Fruit fly (Drosophila melanogaster): Measurements from ENCODE around the gene nudC.

nudC gene

DNA sequence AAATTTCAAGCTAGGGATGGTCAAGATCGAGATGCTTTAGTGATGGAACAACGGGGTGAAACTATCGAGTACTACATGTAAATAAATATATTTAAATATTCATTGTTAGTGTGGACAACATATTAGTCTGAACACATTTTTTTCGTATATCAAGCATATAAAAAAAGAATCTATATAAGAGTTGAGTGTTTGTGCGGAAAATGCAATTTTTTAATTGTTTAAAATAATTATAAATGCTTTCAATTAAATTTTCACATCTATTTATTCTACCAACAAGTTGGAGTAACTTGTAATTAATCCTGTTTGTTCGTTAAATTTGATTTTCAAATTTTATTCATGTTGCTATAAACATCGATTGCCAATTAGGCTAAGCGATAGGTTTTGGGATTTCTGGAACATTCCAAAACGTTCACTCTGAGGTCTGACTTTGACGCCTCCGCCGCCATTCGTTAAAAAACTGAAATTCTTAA is 25.1 kb upstream of the nudC start, which contains the start of the genes mus302 and CG9705:
Gene mus302, minus strand, starts transcription at position 33 of the 470 bp plus-strand sequence.
Gene CG9705, plus strand, starts transcription at position 397 of the 470 bp plus-strand sequence.
- no peak for TF ChIP-seq pan (optimal IDR thresholded peaks at IDR 0.05)
- TF ChIP-seq psq (optimal IDR thresholded peaks at IDR 0.05), result no peak
- no peak for TF ChIP-seq CG8478 (optimal IDR thresholded peaks at IDR 0.05)

DNA sequence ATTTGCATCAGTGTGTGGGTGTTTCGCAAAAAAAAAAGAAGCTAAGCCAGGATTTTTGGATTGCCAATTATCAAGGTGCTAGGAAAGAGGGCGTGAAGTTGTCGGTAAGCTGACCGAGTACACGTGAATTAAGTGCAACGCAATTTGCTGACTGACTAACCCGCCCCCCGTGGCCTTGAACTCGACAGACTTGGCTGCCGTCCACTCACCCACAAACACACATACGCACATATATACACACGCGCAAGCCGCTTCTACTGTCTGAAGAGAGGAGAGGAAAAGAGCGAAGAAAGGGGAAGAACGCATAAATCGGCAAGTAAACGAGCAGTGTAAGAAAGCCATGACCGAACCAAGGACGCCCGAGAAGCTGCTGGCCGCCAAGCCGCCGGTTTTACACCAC is 24.5 kb upstream of the nudC start:
- no peak for TF ChIP-seq EcR (GFP tag; optimal IDR thresholded peaks at IDR 0.05)
- no peak for TF ChIP-seq pan (optimal IDR thresholded peaks at IDR 0.05)
- no peak for TF ChIP-seq psq (optimal IDR thresholded peaks at IDR 0.05)
- no peak for TF ChIP-seq Dll (optimal IDR thresholded peaks at IDR 0.05)
- no peak for TF ChIP-seq usp (GFP tag; optimal IDR thresholded peaks at IDR 0.05)
- no peak for TF ChIP-seq CG8478 (optimal IDR thresholded peaks at IDR 0.05)

DNA sequence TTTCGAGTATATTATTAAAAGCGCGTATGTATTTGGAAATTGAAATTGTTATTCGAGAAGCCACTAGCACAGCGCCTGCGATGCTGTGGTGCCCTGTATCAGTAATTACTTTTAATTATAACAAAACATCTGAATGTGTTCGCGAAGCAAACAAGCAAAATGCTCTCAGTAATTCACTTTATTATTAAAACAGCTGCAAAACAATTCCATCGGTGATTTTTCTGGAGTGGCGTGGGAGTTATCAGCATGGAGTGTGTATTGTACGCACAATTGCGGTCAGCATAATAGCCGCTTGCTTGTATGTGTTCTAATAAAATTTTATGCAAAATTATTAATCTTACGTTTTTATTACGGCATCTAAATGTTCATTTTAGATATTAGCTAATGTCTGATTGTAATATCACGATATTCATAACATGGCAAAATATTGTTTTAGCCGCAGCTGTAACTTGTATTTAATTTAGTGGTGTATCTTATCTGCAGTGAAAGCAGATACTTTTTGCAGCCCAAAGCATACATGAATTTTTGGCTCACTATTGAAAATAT is 22.5 kb upstream of the nudC start:
- TF ChIP-seq pan (optimal IDR thresholded peaks at IDR 0.05) (no peak), Dll (optimal IDR thresholded peaks at IDR 0.05) (no peak), CG8478 (optimal IDR thresholded peaks at IDR 0.05) (no peak), psq (optimal IDR thresholded peaks at IDR 0.05) (no peak), usp (GFP tag; optimal IDR thresholded peaks at IDR 0.05) (no peak), EcR (GFP tag; optimal IDR thresholded peaks at IDR 0.05) (no peak)

DNA sequence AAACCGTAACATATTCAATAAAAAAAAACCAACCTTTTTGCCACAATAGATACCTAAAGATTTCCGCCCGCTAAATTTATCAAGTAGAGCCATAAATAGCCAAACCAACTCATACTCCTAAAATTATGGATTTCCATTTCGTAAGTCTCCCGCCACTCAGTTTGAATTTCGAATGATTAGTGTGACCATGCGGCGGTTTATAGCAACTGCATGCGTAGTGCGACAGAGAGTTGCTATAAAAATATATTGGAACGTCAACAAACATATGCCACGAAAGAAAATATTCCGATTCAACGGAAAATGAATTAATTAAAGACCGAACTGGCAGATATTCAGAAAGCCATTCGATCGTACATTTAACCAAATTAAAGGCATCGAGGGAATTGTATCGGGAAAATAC is 22.0 kb upstream of the nudC start, which contains the start of gene CG9706:
Gene CG9706, plus strand, starts transcription at position 222 of the 400 bp plus-strand sequence.
- no peak for TF ChIP-seq pan (optimal IDR thresholded peaks at IDR 0.05)
- no peak for TF ChIP-seq psq (optimal IDR thresholded peaks at IDR 0.05)
- TF ChIP-seq EcR (GFP tag; optimal IDR thresholded peaks at IDR 0.05), result no peak
- no peak for TF ChIP-seq Dll (optimal IDR thresholded peaks at IDR 0.05)
- no peak for TF ChIP-seq CG8478 (optimal IDR thresholded peaks at IDR 0.05)
- no peak for TF ChIP-seq usp (GFP tag; optimal IDR thresholded peaks at IDR 0.05)

DNA sequence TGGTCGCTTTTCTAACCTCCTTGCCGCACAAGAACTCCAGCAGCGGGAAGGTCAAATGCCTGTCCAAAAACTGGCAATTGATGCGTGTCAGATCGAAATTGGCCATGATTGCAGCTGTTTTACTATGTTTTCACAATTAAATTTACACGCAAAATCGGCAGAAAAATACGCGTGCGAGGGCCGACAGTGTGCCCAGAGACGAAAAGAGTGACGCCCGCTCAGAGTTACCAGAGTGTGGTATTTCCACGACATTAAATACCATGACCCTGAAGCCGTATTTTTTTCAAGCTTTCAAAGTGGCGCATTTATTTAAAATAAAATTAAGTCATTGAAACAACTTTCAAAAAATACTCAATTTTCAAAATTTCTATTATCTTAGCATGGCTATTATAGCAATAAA is 18.1 kb upstream of the nudC start, which contains the start of gene eIF3e:
Gene eIF3e, minus strand, starts transcription at position 214 of the 400 bp plus-strand sequence.
- TF ChIP-seq usp (GFP tag; optimal IDR thresholded peaks at IDR 0.05) (no peak), EcR (GFP tag; optimal IDR thresholded peaks at IDR 0.05) (no peak), pan (optimal IDR thresholded peaks at IDR 0.05) (no peak), psq (optimal IDR thresholded peaks at IDR 0.05) (no peak), Dll (optimal IDR thresholded peaks at IDR 0.05) (no peak), CG8478 (optimal IDR thresholded peaks at IDR 0.05) (no peak)

DNA sequence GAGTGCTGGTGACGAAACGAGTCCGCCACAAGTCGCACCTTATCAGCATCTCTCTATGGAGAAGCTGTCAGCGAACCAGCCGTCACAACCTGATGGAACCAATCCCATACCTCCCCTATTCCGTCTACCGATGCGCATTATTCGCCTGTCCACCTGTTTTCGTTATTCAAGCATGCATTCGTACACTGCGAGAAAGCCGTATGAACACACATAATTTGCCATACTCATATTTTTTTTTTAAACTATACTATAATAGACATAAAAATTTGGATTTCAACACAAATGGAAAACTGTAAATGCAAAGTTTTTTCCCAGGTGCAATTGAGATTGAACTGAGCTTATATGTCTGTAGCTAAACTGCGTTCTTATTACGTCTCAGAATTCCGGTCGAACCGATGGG is 8.2 kb upstream of the nudC start:
- no peak for TF ChIP-seq usp (GFP tag; optimal IDR thresholded peaks at IDR 0.05)
- TF ChIP-seq EcR (GFP tag; optimal IDR thresholded peaks at IDR 0.05), result no peak

DNA sequence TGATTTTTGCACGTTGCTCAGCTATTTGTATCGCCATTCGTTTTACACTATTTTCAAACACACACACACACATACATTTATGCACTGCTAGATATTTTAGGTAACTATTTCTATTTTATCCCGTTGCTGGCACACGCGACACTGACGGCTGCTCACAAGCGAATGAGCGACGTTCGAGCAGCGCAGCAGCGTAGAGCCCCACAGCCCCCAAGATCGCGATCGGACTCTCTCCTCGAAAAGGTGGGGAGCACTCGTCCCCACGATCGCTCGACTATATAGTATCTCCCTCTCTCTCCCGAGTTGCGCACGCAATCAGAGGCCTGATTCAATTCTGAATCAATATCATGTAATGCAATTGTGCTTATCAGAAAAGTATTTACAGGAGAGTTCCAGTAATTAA is 4.8 kb upstream of the nudC start:
- TF ChIP-seq Dll (optimal IDR thresholded peaks at IDR 0.05) (no peak), EcR (GFP tag; optimal IDR thresholded peaks at IDR 0.05) (no peak), pan (optimal IDR thresholded peaks at IDR 0.05) (no peak), CG8478 (optimal IDR thresholded peaks at IDR 0.05) (no peak), psq (optimal IDR thresholded peaks at IDR 0.05) (no peak), usp (GFP tag; optimal IDR thresholded peaks at IDR 0.05) (no peak)

DNA sequence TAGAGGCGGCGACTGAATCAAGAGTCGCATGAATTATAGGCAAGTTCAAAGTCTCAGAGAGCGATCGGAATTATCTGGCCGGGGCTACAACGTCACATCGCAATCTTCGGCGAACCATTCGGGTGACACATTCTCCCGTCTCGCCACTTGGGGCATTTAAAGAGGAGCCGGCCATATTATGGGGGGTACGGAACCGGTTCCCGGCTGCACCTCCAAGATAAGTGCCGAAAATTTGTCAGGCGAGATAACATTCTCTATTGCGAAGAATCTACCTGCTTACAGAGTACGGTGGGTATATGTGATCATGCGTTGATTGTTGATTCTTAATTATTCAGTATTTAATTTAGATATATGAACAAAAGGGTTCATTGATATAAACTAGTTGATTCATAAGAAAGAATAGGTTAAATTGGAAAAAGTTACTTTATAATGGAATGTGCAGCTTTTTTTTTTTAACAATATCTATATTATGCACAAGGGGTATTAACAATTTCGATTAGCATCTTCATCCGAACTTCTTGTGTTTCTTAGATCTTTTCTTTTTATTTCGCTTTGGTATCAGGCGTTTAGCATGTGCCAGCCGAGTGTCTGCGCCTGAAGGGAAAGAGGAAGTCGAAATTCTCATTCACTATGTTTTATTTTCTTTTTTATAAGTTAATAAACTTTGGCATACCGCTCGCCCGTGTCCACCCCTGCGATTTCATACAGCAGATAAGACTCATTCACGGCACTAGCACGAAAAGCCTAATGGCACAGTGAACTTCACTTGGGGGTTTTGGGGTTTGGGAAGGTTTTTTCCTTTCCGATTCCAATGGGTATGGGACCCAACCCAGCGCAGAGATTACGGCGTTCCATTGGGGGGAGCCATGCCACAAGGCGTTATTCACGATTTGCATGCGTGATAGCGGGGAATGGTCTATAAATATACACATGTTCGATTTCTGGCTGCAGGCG is 3.0 kb upstream of the nudC start:
- TF ChIP-seq Dll (optimal IDR thresholded peaks at IDR 0.05), result no peak
- no peak for TF ChIP-seq psq (optimal IDR thresholded peaks at IDR 0.05)
- TF ChIP-seq pan (optimal IDR thresholded peaks at IDR 0.05), result peak; percentile 29

DNA sequence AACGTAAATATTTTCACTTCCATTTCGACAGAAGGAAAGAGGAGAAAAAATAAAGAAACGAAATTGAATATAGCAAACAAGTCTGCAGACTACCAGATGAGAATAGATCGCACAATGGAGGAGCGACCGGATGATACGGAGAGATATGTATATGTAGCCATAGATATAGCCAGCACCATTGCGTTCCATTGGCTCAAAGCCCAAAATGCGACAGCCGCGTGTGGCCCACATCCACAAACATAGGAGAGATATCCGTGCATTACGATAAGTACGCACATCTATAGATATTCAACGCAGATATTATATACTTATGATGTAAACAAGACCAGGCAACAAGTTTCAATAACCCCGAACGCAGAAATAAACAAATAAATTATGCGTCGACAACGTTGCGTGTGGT is 1.5 kb upstream of the nudC start:
- TF ChIP-seq EcR (GFP tag; optimal IDR thresholded peaks at IDR 0.05) (no peak), usp (GFP tag; optimal IDR thresholded peaks at IDR 0.05) (no peak), pan (optimal IDR thresholded peaks at IDR 0.05) (no peak), Dll (optimal IDR thresholded peaks at IDR 0.05) (no peak), CG8478 (optimal IDR thresholded peaks at IDR 0.05) (no peak), psq (optimal IDR thresholded peaks at IDR 0.05) (no peak)

DNA sequence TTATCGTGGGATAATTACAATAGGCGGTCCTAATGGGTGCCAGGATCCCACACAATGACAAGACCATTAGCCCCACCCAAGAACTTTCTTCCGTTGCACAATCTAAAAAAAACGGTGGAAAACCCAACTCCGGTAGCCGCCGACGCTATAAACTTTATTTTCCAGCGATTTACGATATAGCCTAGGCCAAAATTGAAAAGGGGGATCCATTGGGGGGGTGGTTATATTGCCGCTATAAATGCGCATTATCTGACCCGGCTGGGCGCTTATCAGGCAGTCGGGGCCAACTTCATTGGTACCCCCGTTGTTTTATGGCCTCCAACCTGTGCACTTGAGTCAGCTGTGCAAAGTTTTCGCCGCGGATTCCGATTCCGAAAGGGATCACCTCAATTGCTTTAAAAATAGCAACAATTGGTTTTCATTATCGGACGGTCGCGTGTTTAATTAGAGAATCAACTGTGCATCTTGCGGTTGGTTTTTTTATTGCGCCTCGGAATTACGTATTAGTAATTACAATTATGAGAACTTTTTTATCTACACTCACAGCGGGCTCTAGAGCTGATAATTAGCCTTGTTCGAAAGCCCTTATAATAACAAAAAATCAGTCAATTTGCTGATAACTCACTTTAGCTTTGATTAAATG is 965 bp upstream of the nudC start:
- TF ChIP-seq psq (optimal IDR thresholded peaks at IDR 0.05) (no peak), EcR (GFP tag; optimal IDR thresholded peaks at IDR 0.05) (no peak), pan (optimal IDR thresholded peaks at IDR 0.05) (no peak), usp (GFP tag; optimal IDR thresholded peaks at IDR 0.05) (no peak), CG8478 (optimal IDR thresholded peaks at IDR 0.05) (no peak), Dll (optimal IDR thresholded peaks at IDR 0.05) (no peak)

DNA sequence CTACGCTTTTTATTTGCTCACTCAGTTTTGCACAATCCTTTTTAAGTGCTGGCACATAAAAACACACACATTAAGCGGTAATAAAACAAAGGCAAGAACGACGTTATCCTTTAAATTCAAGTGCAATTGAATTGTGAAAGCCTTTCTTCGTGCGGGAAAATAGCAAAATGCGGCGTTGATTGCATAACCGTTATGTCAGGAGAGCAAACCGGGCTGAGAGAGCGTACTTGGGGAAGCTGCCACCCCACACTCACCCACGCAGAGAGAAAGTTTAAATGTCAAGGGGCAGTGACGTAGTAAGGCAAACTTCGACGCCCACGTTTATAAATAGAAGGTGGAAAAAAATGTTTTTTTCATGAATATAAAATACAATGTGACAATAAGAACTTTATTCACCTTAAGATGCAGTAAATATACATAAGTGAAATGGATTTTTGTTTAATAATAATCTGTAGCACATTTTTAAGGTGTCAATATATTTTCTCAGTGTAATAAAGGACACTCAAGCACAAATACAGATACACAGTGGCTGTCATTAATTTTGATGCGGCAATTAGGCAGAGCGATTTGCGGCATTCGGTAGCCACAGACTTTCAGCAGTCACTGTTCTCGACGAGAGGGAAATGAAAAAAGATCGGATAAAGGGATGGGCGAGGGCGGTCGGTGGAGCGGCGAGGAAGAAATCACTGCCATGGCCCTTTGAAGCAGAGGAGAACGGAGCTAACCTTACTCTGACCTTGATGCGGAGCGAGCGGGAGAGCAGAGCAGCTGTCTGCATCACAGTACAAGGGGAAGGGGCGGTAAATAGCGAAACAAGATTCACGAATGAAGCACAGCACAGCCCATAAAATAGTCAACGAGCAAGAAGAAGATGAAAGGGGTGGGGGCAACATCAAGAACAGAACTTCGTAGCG is 1.3 kb downstream of the nudC start:
- TF ChIP-seq pan (optimal IDR thresholded peaks at IDR 0.05) (no peak), usp (GFP tag; optimal IDR thresholded peaks at IDR 0.05) (no peak), EcR (GFP tag; optimal IDR thresholded peaks at IDR 0.05) (peak in 1 of 2 experiments; percentile 6), CG8478 (optimal IDR thresholded peaks at IDR 0.05) (no peak)

Data from whole organism.